Worm (Caenorhabditis elegans): Measurements from ENCODE around the gene dct-8.

Gene dct-8

DNA sequence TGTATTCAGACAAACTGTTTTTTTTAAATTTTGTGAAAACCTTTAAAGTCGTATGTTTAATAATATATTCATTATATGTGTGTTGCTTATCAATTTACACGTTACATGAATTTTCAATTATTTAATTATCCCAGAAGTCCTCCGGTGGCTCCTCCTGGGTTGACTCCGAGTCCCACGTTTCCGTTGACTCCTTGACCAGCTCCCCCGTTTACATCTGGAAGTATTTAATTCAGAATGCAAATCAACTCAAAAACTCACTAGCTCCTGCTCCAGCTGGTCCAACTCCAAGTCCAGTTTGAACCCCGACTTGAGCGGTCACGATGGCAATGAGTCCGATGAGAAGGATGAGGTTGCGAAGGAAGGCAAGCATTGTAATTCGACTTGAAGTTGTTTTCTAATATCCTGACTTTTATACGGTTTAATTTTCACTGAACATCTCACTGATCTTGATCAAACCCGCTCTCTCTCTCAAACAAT, 828 bp upstream of the dct-8 start, which contains the start of gene F56D6.8:
Gene F56D6.8, minus strand, starts transcription at position 427 of the 477 bp plus-strand sequence.
- TF ChIP-seq aly-2 (tag; optimal IDR thresholded peaks at IDR 0.05): no peak
- TF ChIP-seq ceh-16 (tag; optimal IDR thresholded peaks at IDR 0.05): no peak
- no peak for TF ChIP-seq unc-39 (tag; optimal IDR thresholded peaks at IDR 0.05)
- no peak for TF ChIP-seq nhr-10 (tag; optimal IDR thresholded peaks at IDR 0.05)
- TF ChIP-seq ama-1 (optimal IDR thresholded peaks at IDR 0.05): no peak
- TF ChIP-seq Y55F3AM.14 (GFP tag; optimal IDR thresholded peaks at IDR 0.05): no peak
- TF ChIP-seq lsy-2 (tag; optimal IDR thresholded peaks at IDR 0.05): no peak
- no peak for TF ChIP-seq lin-11 (tag; optimal IDR thresholded peaks at IDR 0.05)
- TF ChIP-seq unc-55 (GFP tag; optimal IDR thresholded peaks at IDR 0.05): no peak
- no peak for TF ChIP-seq ZK546.5 (tag; optimal IDR thresholded peaks at IDR 0.05)
- no peak for TF ChIP-seq sma-9 (GFP tag; optimal IDR thresholded peaks at IDR 0.05)
- no peak for TF ChIP-seq sma-9 (tag; optimal IDR thresholded peaks at IDR 0.05)
- TF ChIP-seq blmp-1 (tag; optimal IDR thresholded peaks at IDR 0.05; ENCODE audit: insufficient read depth): no peak
- no peak for TF ChIP-seq peb-1 (tag; optimal IDR thresholded peaks at IDR 0.05)
- no peak for TF ChIP-seq egl-27 (tag; optimal IDR thresholded peaks at IDR 0.05)
- TF ChIP-seq ztf-1 (GFP tag; conservative IDR thresholded peaks at IDR 0.05): no peak

DNA sequence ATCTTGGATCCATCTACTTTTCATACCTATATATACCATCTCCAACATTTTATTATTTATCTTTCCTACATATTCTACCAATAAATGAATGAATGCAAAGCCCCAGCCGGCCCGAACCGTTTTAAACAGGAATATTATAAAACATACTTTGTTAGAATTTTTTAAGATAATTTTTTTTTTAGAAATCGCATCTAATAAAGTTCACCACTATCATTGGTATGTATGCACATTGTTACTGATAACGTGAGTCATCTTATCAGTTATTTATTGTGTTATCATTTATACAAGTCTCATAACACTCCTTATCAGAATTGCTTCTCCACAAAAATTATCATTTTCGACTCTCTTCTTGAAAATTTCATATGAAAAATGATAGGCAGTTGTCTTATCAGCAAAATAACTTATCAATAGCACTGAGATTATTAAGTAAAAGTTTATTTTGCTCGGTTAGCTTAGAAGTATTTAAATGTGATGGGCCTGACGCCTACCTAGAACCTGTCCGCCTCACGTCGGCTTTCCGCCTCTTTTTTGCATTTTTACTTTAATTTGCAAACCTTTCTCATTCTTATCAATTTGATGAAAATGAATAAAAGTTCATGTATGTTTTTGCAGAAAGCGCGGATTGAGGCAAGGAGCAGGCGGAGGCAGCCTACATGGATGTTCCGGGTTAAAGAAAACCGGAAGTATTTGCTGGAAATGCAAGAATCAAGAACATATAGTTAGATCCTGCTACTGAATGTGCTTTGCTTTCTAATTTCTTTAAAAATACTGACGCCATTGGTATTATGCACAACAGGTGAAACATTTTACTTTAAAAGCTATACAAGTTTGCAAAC, 5.1 kb downstream of the dct-8 start, which contains the start of gene srz-62:
Gene srz-62, plus strand, starts transcription at position 786 of the 836 bp plus-strand sequence.
- TF ChIP-seq alr-1 (tag; optimal IDR thresholded peaks at IDR 0.05) (no peak), ceh-82 (tag; optimal IDR thresholded peaks at IDR 0.05) (no peak), crh-2 (tag; optimal IDR thresholded peaks at IDR 0.05) (peak; percentile 48), lin-13 (GFP tag; optimal IDR thresholded peaks at IDR 0.05) (no peak), unc-62 (GFP tag; optimal IDR thresholded peaks at IDR 0.05) (no peak), nhr-237 (tag; optimal IDR thresholded peaks at IDR 0.05) (no peak), sma-9 (GFP tag; optimal IDR thresholded peaks at IDR 0.05) (peak; percentile 49), sma-9 (tag; optimal IDR thresholded peaks at IDR 0.05) (no peak), nhr-6 (tag; optimal IDR thresholded peaks at IDR 0.05) (no peak), nhr-129 (tag; optimal IDR thresholded peaks at IDR 0.05) (no peak), gmeb-1 (tag; optimal IDR thresholded peaks at IDR 0.05) (peak; percentile 72), ceh-16 (tag; optimal IDR thresholded peaks at IDR 0.05) (no peak), ztf-4 (tag; optimal IDR thresholded peaks at IDR 0.05) (no peak), nhr-25 (tag; optimal IDR thresholded peaks at IDR 0.05) (no peak), egl-27 (tag; optimal IDR thresholded peaks at IDR 0.05) (peak; percentile 92), mdl-1 (tag; optimal IDR thresholded peaks at IDR 0.05) (peak in 1 of 2 experiments; percentile 55), mab-5 (tag; optimal IDR thresholded peaks at IDR 0.05) (no peak), fos-1 (tag; optimal IDR thresholded peaks at IDR 0.05) (peak; percentile 100), ztf-11 (tag; optimal IDR thresholded peaks at IDR 0.05) (no peak), peb-1 (tag; optimal IDR thresholded peaks at IDR 0.05) (no peak)

ce11 chrIV:3902955-3903354, 8.1 kb downstream of the dct-8 start, which contains the start of gene F56D6.6:
F56D6.6 (plus strand) TSS chrIV:3903255.
- no peak for TF ChIP-seq ama-1 (optimal IDR thresholded peaks at IDR 0.05)
- TF ChIP-seq mbf-1 (tag; optimal IDR thresholded peaks at IDR 0.05): no peak
- TF ChIP-seq elt-1 (tag; optimal IDR thresholded peaks at IDR 0.05): no peak

- TF ChIP-seq blmp-1 (tag; optimal IDR thresholded peaks at IDR 0.05; ENCODE audit: insufficient read depth): no peak
Observed at ce11 chrIV:3904620-3905019, 9.8 kb downstream of the dct-8 start, which contains the start of gene F56D6.21. F56D6.21 (plus strand) TSS chrIV:3904920.

DNA sequence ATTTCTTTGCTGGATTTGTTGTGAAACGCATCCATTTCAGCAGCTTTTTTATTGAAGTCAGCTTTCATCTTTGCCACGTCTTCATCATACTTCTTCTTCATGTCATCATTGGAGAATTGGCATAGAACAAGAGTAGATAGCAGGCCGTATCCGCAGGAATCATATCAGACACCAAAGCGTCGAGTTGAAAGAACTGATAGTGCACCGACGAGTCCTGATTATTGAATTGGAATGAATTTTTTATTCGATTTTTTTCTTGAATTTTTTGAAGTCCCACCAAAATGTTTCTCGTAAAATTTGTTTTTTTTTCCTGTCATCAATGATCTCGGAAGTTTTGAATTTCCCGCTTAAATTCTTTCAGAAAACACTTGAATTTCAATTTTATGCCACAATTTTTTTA, 11.5 kb downstream of the dct-8 start, which contains the start of gene F56D6.11:
Gene F56D6.11, minus strand, starts transcription at position 101 of the 400 bp plus-strand sequence.
- TF ChIP-seq ama-1 (optimal IDR thresholded peaks at IDR 0.05): no peak
- TF ChIP-seq elt-1 (tag; optimal IDR thresholded peaks at IDR 0.05): no peak
- no peak for TF ChIP-seq lin-11 (tag; optimal IDR thresholded peaks at IDR 0.05)
- TF ChIP-seq gmeb-1 (tag; optimal IDR thresholded peaks at IDR 0.05): no peak
- no peak for TF ChIP-seq snpc-4 (tag; optimal IDR thresholded peaks at IDR 0.05)
- TF ChIP-seq sem-4 (tag; optimal IDR thresholded peaks at IDR 0.05): no peak
- TF ChIP-seq sma-9 (GFP tag; optimal IDR thresholded peaks at IDR 0.05): no peak
- no peak for TF ChIP-seq sma-9 (tag; optimal IDR thresholded peaks at IDR 0.05)
- TF ChIP-seq zag-1 (tag; optimal IDR thresholded peaks at IDR 0.05): no peak
- no peak for TF ChIP-seq lin-39 (tag; optimal IDR thresholded peaks at IDR 0.05)
- TF ChIP-seq lin-13 (GFP tag; optimal IDR thresholded peaks at IDR 0.05): no peak
- no peak for TF ChIP-seq F13H6.1 (tag; optimal IDR thresholded peaks at IDR 0.05)
- TF ChIP-seq ceh-16 (tag; optimal IDR thresholded peaks at IDR 0.05): no peak
- TF ChIP-seq dmd-4 (tag; optimal IDR thresholded peaks at IDR 0.05): no peak
- no peak for TF ChIP-seq alr-1 (tag; optimal IDR thresholded peaks at IDR 0.05)
- TF ChIP-seq nhr-6 (tag; optimal IDR thresholded peaks at IDR 0.05): no peak
- no peak for TF ChIP-seq ztf-1 (GFP tag; conservative IDR thresholded peaks at IDR 0.05)
- no peak for TF ChIP-seq Y55F3AM.14 (GFP tag; optimal IDR thresholded peaks at IDR 0.05)
- TF ChIP-seq unc-39 (tag; optimal IDR thresholded peaks at IDR 0.05): no peak
